Fruit fly (Drosophila melanogaster) whole organism, embryonic: Measurements from ENCODE around the gene eIF4A.
A peak's percentile ranks its signal among the peaks of the same experiment; 100 is the strongest.

Source experiments
- ATbp ChIP-seq: fragments of 200-800 bp; sonication (Bioruptor generic); optimal IDR thresholded peaks from 2 replicates; lab custom pipeline; 2017; ENCODE audit warnings: missing biosample characterization, mild to moderate bottlenecking, missing genetic modification characterization, missing genetic modification reagents
- B-H1 ChIP-seq: fragments of 200-800 bp; sonication (Bioruptor generic); IDR thresholded peaks from 3 replicates; pipeline ENCODE4 v1.3.6; 2022; ENCODE audit warnings: missing biosample characterization, missing genetic modification characterization
- CG10321 ChIP-seq: fragments of 200-800 bp; sonication (Bioruptor generic); IDR thresholded peaks from 2 replicates; pipeline ENCODE4 v1.3.6; 2022; ENCODE audit warnings: missing biosample characterization, missing genetic modification characterization
- CG10431 ChIP-seq: fragments of 200-800 bp; sonication (Bioruptor generic); optimal IDR thresholded peaks from 3 replicates; lab custom pipeline; 2018; ENCODE audit warnings: missing biosample characterization, mild to moderate bottlenecking, missing genetic modification characterization
- CG10565 ChIP-seq: fragments of 200-800 bp; sonication (Bioruptor generic); optimal IDR thresholded peaks from 3 replicates; lab custom pipeline; 2016; ENCODE audit warnings: missing biosample characterization, mild to moderate bottlenecking, missing genetic modification characterization
- CG11504 ChIP-seq: fragments of 200-800 bp; sonication (Bioruptor generic); optimal IDR thresholded peaks from 3 replicates; lab custom pipeline; 2019; ENCODE audit warnings: missing biosample characterization, mild to moderate bottlenecking, missing genetic modification characterization, moderate library complexity
- CG12071 ChIP-seq: fragments of 200-800 bp; sonication (Bioruptor generic); optimal IDR thresholded peaks from 3 replicates; lab custom pipeline; 2018; ENCODE audit warnings: missing biosample characterization, mild to moderate bottlenecking, missing genetic modification characterization
- CG12236 ChIP-seq: fragments of 200-800 bp; sonication (Bioruptor generic); optimal IDR thresholded peaks from 2 replicates; lab custom pipeline; 2016; ENCODE audit warnings: missing biosample characterization, missing genetic modification characterization
- CG12391 ChIP-seq: fragments of 200-800 bp; sonication (Bioruptor generic); optimal IDR thresholded peaks from 3 replicates; lab custom pipeline; 2018; ENCODE audit warnings: missing biosample characterization, mild to moderate bottlenecking, missing genetic modification characterization, moderate library complexity
- CG13624 ChIP-seq: fragments of 200-800 bp; sonication (Bioruptor generic); optimal IDR thresholded peaks from 2 replicates; lab custom pipeline; 2016; ENCODE audit warnings: missing biosample characterization, missing genetic modification characterization
- CG14667 ChIP-seq: fragments of 200-800 bp; sonication (Bioruptor generic); IDR thresholded peaks from 2 replicates; pipeline ENCODE4 v1.3.6; 2022; ENCODE audit warnings: missing biosample characterization, missing genetic modification characterization
- CG14860 ChIP-seq: fragments of 200-800 bp; sonication (Bioruptor generic); IDR thresholded peaks from 3 replicates; pipeline ENCODE4 v1.3.6; 2022; ENCODE audit warnings: missing biosample characterization, missing genetic modification characterization; ENCODE audit not compliant: partially characterized antibody
- CG1529 ChIP-seq: fragments of 200-800 bp; sonication (Bioruptor generic); optimal IDR thresholded peaks from 3 replicates; lab custom pipeline; 2018; ENCODE audit warnings: missing biosample characterization, missing genetic modification characterization
- CG1603 ChIP-seq: fragments of 200-800 bp; sonication (Bioruptor generic); optimal IDR thresholded peaks from 2 replicates; lab custom pipeline; 2019; ENCODE audit warnings: missing biosample characterization, mild to moderate bottlenecking, missing genetic modification characterization, moderate library complexity
- CG1792 ChIP-seq: fragments of 200-800 bp; sonication (Bioruptor generic); optimal IDR thresholded peaks from 2 replicates; lab custom pipeline; 2016; ENCODE audit warnings: missing biosample characterization, missing genetic modification characterization
- CG2875 ChIP-seq: fragments of 200-800 bp; sonication (Bioruptor generic); optimal IDR thresholded peaks from 2 replicates; lab custom pipeline; 2017; ENCODE audit warnings: missing biosample characterization, mild to moderate bottlenecking, missing genetic modification characterization, missing genetic modification reagents
- CG32532 ChIP-seq: fragments of 200-800 bp; sonication (Bioruptor generic); IDR thresholded peaks from 2 replicates; pipeline ENCODE4 v1.3.6; 2022; ENCODE audit warnings: missing biosample characterization, missing genetic modification characterization
- CG33557 ChIP-seq: fragments of 200-800 bp; sonication (Bioruptor generic); optimal IDR thresholded peaks from 2 replicates; lab custom pipeline; 2019; ENCODE audit warnings: missing biosample characterization, mild to moderate bottlenecking, missing genetic modification characterization, moderate library complexity
- CG6854 ChIP-seq: fragments of 200-800 bp; sonication (Bioruptor generic); optimal IDR thresholded peaks from 3 replicates; lab custom pipeline; 2017; ENCODE audit warnings: missing biosample characterization, mild to moderate bottlenecking, missing genetic modification characterization
- CG7372 ChIP-seq: fragments of 200-800 bp; sonication (Bioruptor generic); IDR thresholded peaks from 2 replicates; pipeline ENCODE4 v1.3.6; 2022; ENCODE audit warnings: missing biosample characterization, missing genetic modification characterization
- CG7987 ChIP-seq: fragments of 200-800 bp; sonication (Bioruptor generic); optimal IDR thresholded peaks from 2 replicates; lab custom pipeline; 2018; ENCODE audit warnings: missing biosample characterization, mild to moderate bottlenecking, missing genetic modification characterization, moderate library complexity
- CkIIα-i1 ChIP-seq: fragments of 200-800 bp; sonication (Bioruptor generic); IDR thresholded peaks from 2 replicates; pipeline ENCODE4 v1.3.6; 2022; ENCODE audit warnings: missing biosample characterization, missing genetic modification characterization
- Dad ChIP-seq: fragments of 200-800 bp; sonication (Bioruptor generic); optimal IDR thresholded peaks from 3 replicates; lab custom pipeline; 2016; ENCODE audit warnings: missing biosample characterization, missing genetic modification characterization
- Hand ChIP-seq: fragments of 200-800 bp; sonication (Bioruptor generic); optimal IDR thresholded peaks from 2 replicates; lab custom pipeline; 2017; ENCODE audit warnings: mild to moderate bottlenecking, missing biosample characterization, missing genetic modification reagents, missing genetic modification characterization
- MTF-1 ChIP-seq: fragments of 200-800 bp; sonication (Bioruptor generic); optimal IDR thresholded peaks from 2 replicates; lab custom pipeline; 2018; ENCODE audit warnings: missing biosample characterization, mild to moderate bottlenecking, missing genetic modification characterization, borderline replicate concordance
- Mad ChIP-seq: fragments of 200-800 bp; sonication (Bioruptor generic); optimal IDR thresholded peaks from 2 replicates; lab custom pipeline; 2016; ENCODE audit warnings: missing biosample characterization, missing genetic modification characterization
- Oaz ChIP-seq: fragments of 200-800 bp; sonication (Bioruptor generic); IDR thresholded peaks from 2 replicates; pipeline ENCODE4 v1.3.6; 2022; ENCODE audit warnings: missing biosample characterization, missing genetic modification characterization
- Sry-δ ChIP-seq: fragments of 200-800 bp; sonication (Bioruptor generic); optimal IDR thresholded peaks from 2 replicates; lab custom pipeline; 2016; ENCODE audit warnings: missing biosample characterization, missing genetic modification characterization
- Trl ChIP-seq, 3 experiments: fragments of >200 bp in 2 of 3; fragments of 200-800 bp in 1 of 3; sonication (Bioruptor generic) in 1 of 3; optimal IDR thresholded peaks; 2 replicates in 1 of 3; 3 replicates in 2 of 3; lab custom pipeline; 2016 to 2017; ENCODE audit warnings: missing biosample characterization in 1 of 3, missing genetic modification characterization in 1 of 3
- ac ChIP-seq: fragments of 200-800 bp; sonication (Bioruptor generic); optimal IDR thresholded peaks from 3 replicates; lab custom pipeline; 2017; ENCODE audit warnings: missing biosample characterization, mild to moderate bottlenecking, missing genetic modification characterization
- bcd ChIP-seq: fragments of 200-800 bp; sonication (Bioruptor generic); optimal IDR thresholded peaks from 2 replicates; lab custom pipeline; 2017; ENCODE audit warnings: missing biosample characterization, mild to moderate bottlenecking, missing genetic modification characterization
- chm ChIP-seq: fragments of 200-800 bp; sonication (Bioruptor generic); IDR thresholded peaks from 2 replicates; pipeline ENCODE4 v1.3.6; 2022; ENCODE audit warnings: missing biosample characterization, missing genetic modification characterization
- danr ChIP-seq: fragments of 200-800 bp; sonication (Bioruptor generic); IDR thresholded peaks from 2 replicates; pipeline ENCODE4 v1.3.6; 2022; ENCODE audit warnings: missing biosample characterization, missing genetic modification characterization
- dati ChIP-seq: fragments of 200-800 bp; sonication (Bioruptor generic); IDR thresholded peaks from 2 replicates; pipeline ENCODE4 v1.3.6; 2022; ENCODE audit warnings: missing biosample characterization, missing genetic modification characterization
- dpn ChIP-seq, 2 experiments: fragments of 200-800 bp; sonication (Bioruptor generic); optimal IDR thresholded peaks; 3 replicates each; lab custom pipeline; 2016; ENCODE audit warnings: missing biosample characterization in 2 of 2, missing genetic modification characterization in 2 of 2
- gcm ChIP-seq: fragments of 200-800 bp; sonication (Bioruptor generic); optimal IDR thresholded peaks from 2 replicates; lab custom pipeline; 2019; ENCODE audit warnings: missing biosample characterization, mild to moderate bottlenecking, missing genetic modification characterization, moderate library complexity
- gcm2 ChIP-seq: fragments of 200-800 bp; sonication (Bioruptor generic); optimal IDR thresholded peaks from 2 replicates; lab custom pipeline; 2016; ENCODE audit warnings: missing biosample characterization, missing genetic modification characterization
- ind ChIP-seq: fragments of 200-800 bp; sonication (Bioruptor generic); optimal IDR thresholded peaks from 3 replicates; lab custom pipeline; 2016; ENCODE audit warnings: missing biosample characterization, missing genetic modification characterization
- inv ChIP-seq: fragments of 200-800 bp; sonication (Bioruptor generic); IDR thresholded peaks from 2 replicates; pipeline ENCODE4 v1.3.6; 2022; ENCODE audit warnings: missing biosample characterization, missing genetic modification characterization; ENCODE audit not compliant: partially characterized antibody
- kay ChIP-seq: fragments of 200-800 bp; sonication (Bioruptor generic); optimal IDR thresholded peaks from 2 replicates; lab custom pipeline; 2016; ENCODE audit warnings: missing biosample characterization, missing genetic modification characterization
- kni ChIP-seq: fragments of 200-800 bp; sonication (Bioruptor generic); optimal IDR thresholded peaks from 3 replicates; lab custom pipeline; 2017; ENCODE audit warnings: mild to moderate bottlenecking, missing biosample characterization, missing genetic modification reagents, missing genetic modification characterization
- nmo ChIP-seq: fragments of 200-800 bp; sonication (Bioruptor generic); optimal IDR thresholded peaks from 2 replicates; lab custom pipeline; 2018; ENCODE audit warnings: missing biosample characterization, mild to moderate bottlenecking, missing genetic modification characterization, moderate library complexity
- pita ChIP-seq: fragments of 200-800 bp; sonication (Bioruptor generic); optimal IDR thresholded peaks from 2 replicates; lab custom pipeline; 2017; ENCODE audit warnings: missing biosample characterization, mild to moderate bottlenecking, missing genetic modification characterization
- pnt ChIP-seq: fragments of 200-800 bp; sonication (Bioruptor generic); optimal IDR thresholded peaks from 3 replicates; lab custom pipeline; 2016; ENCODE audit warnings: missing biosample characterization, missing genetic modification characterization
- rib ChIP-seq: fragments of 200-800 bp; sonication (Bioruptor generic); IDR thresholded peaks from 2 replicates; pipeline ENCODE4 v1.3.6; 2022; ENCODE audit warnings: missing biosample characterization, missing genetic modification characterization
- ro ChIP-seq: fragments of 200-800 bp; sonication (Bioruptor generic); IDR thresholded peaks from 2 replicates; pipeline ENCODE4 v1.3.6; 2022; ENCODE audit warnings: missing biosample characterization, missing genetic modification characterization
- scrt ChIP-seq: fragments of 200-800 bp; sonication (Bioruptor generic); optimal IDR thresholded peaks from 2 replicates; lab custom pipeline; 2018; ENCODE audit warnings: missing biosample characterization, mild to moderate bottlenecking, missing genetic modification characterization, moderate library complexity
- slou ChIP-seq: fragments of 200-800 bp; sonication (Bioruptor generic); optimal IDR thresholded peaks from 3 replicates; lab custom pipeline; 2016; ENCODE audit warnings: missing biosample characterization, missing genetic modification characterization
- sr ChIP-seq: fragments of 200-800 bp; sonication (Bioruptor generic); IDR thresholded peaks from 3 replicates; pipeline ENCODE4 v1.3.6; 2022; ENCODE audit warnings: missing biosample characterization, missing genetic modification characterization

The eIF4A gene

DNA sequence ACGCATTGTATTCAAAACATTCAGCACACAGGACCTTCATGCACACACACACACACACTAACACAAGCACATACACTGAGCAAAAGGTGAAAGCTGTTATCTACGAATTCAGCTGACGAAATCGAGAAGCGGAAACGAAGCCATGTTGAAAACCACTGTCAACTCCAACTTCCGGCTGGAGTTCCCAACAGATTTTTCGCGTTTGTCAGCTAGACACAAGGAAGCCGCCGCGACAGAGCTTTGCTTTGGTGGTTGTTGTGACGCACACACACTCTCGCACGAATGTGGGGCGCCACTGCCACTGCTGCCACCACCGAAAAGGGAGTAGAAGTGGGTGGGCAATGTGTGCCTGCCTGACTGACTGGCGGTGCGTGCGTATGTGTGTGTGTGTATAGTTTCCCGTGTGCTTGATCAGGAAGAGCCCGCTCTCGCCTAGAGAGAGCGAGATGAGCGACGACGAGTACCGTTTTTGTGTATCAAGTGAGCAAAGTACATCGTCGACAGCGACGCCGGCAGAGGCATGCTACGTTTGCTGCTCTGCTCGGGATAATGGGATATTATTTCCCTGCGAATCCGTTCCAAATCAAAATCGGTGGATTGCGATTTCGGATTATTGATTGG, 16.2 kb downstream of the eIF4A start (continued):
- TF ChIP-seq kni (GFP tag; lab: Kevin White, UChicago), result peak; percentile 93
- peak; percentile 68 for TF ChIP-seq CG12071 (GFP tag; lab: Kevin White, UChicago)
- no peak for TF ChIP-seq dati
- TF ChIP-seq CG1529 (GFP tag; lab: Kevin White, UChicago), result peak; percentile 40
- no peak for TF ChIP-seq B-H1 (GFP tag; lab: Robert Waterston, UW)
- TF ChIP-seq ro, result no peak
- TF ChIP-seq Hand, result no peak
- TF ChIP-seq ATbp (GFP tag; lab: Kevin White, UChicago), result peak; percentile 71
- TF ChIP-seq nmo (GFP tag; lab: Kevin White, UChicago), result peak; percentile 19
- no peak for TF ChIP-seq pnt
- TF ChIP-seq CG14860 (GFP tag; lab: Robert Waterston, UW), result no peak
- TF ChIP-seq Sry-δ (GFP tag; lab: Kevin White, UChicago), result no peak
- no peak for TF ChIP-seq gcm2
- TF ChIP-seq ind, result no peak
- no peak for TF ChIP-seq CG1603 (tag; lab: Kevin White, UChicago)
- no peak for TF ChIP-seq CG10321 (GFP tag; lab: Robert Waterston, UW)
- no peak for TF ChIP-seq CG12236
- TF ChIP-seq Trl (optimal IDR thresholded peaks at IDR 0.05; lab: Kevin White, UChicago), result peak; percentile 55 to 75
- TF ChIP-seq Trl (GFP tag; optimal IDR thresholded peaks at IDR 0.05; lab: Kevin White, UChicago), result no peak
- TF ChIP-seq CG6854 (GFP tag; lab: Kevin White, UChicago), result peak; percentile 67
- TF ChIP-seq bcd (GFP tag; lab: Kevin White, UChicago), result peak; percentile 43
- no peak for TF ChIP-seq slou (GFP tag; lab: Kevin White, UChicago)
- TF ChIP-seq CG33557 (GFP tag; lab: Kevin White, UChicago), result peak; percentile 66
- peak; percentile 70 for TF ChIP-seq scrt (GFP tag; lab: Kevin White, UChicago)
- TF ChIP-seq dpn (GFP tag; optimal IDR thresholded peaks at IDR 0.05; lab: Kevin White, UChicago), result peak in 1 of 2 experiments; percentile 14
- TF ChIP-seq CG32532 (GFP tag; lab: Robert Waterston, UW), result 0 out of 2 replicates have a peak, but pooled peaks have one; percentile 12
- peak; percentile 16 for TF ChIP-seq CG1792 (GFP tag; lab: Kevin White, UChicago)
- TF ChIP-seq pita, result no peak
- TF ChIP-seq CkIIα-i1, result no peak
- peak; percentile 66 for TF ChIP-seq CG7987 (GFP tag; lab: Kevin White, UChicago)
- TF ChIP-seq CG14667, result no peak
- peak; percentile 41 for TF ChIP-seq CG12391 (tag; lab: Kevin White, UChicago)
- TF ChIP-seq CG11504 (tag; lab: Kevin White, UChicago), result no peak
- no peak for TF ChIP-seq danr (GFP tag; lab: Robert Waterston, UW)
- peak; percentile 49 for TF ChIP-seq CG2875 (GFP tag; lab: Kevin White, UChicago)
- peak; percentile 6 for TF ChIP-seq ac (GFP tag; lab: Kevin White, UChicago)
- peak; percentile 49; the same call in 1 of the 2 replicates for TF ChIP-seq chm (GFP tag; lab: Robert Waterston, UW)
- no peak for TF ChIP-seq Oaz (GFP tag; lab: Robert Waterston, UW)
- TF ChIP-seq CG10431 (GFP tag; lab: Kevin White, UChicago), result peak; percentile 80
- TF ChIP-seq CG10565 (GFP tag; lab: Kevin White, UChicago), result no peak
- TF ChIP-seq rib (GFP tag; lab: Robert Waterston, UW), result no peak
- TF ChIP-seq Mad, result no peak
- TF ChIP-seq sr (GFP tag; lab: Robert Waterston, UW), result 0 out of 3 replicates have a peak, but pooled peaks have one; percentile 4
- TF ChIP-seq kay (GFP tag; lab: Kevin White, UChicago), result no peak
- TF ChIP-seq Dad (GFP tag; lab: Kevin White, UChicago), result peak; percentile 20
- TF ChIP-seq inv (GFP tag; lab: Robert Waterston, UW), result no peak
- TF ChIP-seq CG7372 (GFP tag; lab: Robert Waterston, UW), result no peak
- TF ChIP-seq CG13624, result peak; percentile 3
- TF ChIP-seq gcm (GFP tag; lab: Kevin White, UChicago), result peak; percentile 57
- TF ChIP-seq MTF-1 (GFP tag; lab: Kevin White, UChicago), result peak; percentile 72
